Fruit fly (Drosophila melanogaster) whole organism, embryonic: Measurements from ENCODE around the gene CG43799.

Source experiments
- Adf1 ChIP-seq: fragments of 200-800 bp; sonication (Bioruptor generic); IDR thresholded peaks from 2 replicates; pipeline ENCODE4 v1.3.6; 2022; ENCODE audit warnings: missing biosample characterization, missing genetic modification characterization
- Blimp-1 ChIP-seq: fragments of 200-800 bp; sonication (Bioruptor generic); optimal IDR thresholded peaks from 3 replicates; lab custom pipeline; 2018; ENCODE audit warnings: missing biosample characterization, missing genetic modification characterization, mild to moderate bottlenecking, moderate library complexity, missing genetic modification reagents
- CG10267 ChIP-seq: fragments of 200-800 bp; sonication (Bioruptor generic); optimal IDR thresholded peaks from 2 replicates; lab custom pipeline; 2018; ENCODE audit warnings: missing biosample characterization, mild to moderate bottlenecking, missing genetic modification characterization, moderate library complexity
- CG10274 ChIP-seq: fragments of 200-800 bp; sonication (Bioruptor generic); optimal IDR thresholded peaks from 3 replicates; lab custom pipeline; 2017; ENCODE audit warnings: missing biosample characterization, mild to moderate bottlenecking, missing genetic modification characterization
- CG10321 ChIP-seq: fragments of 200-800 bp; sonication (Bioruptor generic); IDR thresholded peaks from 2 replicates; pipeline ENCODE4 v1.3.6; 2022; ENCODE audit warnings: missing biosample characterization, missing genetic modification characterization
- CG10462 ChIP-seq: fragments of 200-800 bp; sonication (Bioruptor generic); optimal IDR thresholded peaks from 2 replicates; lab custom pipeline; 2016; ENCODE audit warnings: missing biosample characterization, missing genetic modification characterization
- CG11398 ChIP-seq: fragments of 200-800 bp; sonication (Bioruptor generic); optimal IDR thresholded peaks from 2 replicates; lab custom pipeline; 2016; ENCODE audit warnings: missing biosample characterization, missing genetic modification characterization
- CG11560 ChIP-seq: fragments of 200-800 bp; sonication (Bioruptor generic); IDR thresholded peaks from 3 replicates; pipeline ENCODE4 v1.3.6; 2022; ENCODE audit warnings: missing biosample characterization, missing genetic modification characterization
- CG11696 ChIP-seq: fragments of 200-800 bp; sonication (Bioruptor generic); IDR thresholded peaks from 2 replicates; pipeline ENCODE4 v1.3.6; 2022; ENCODE audit warnings: missing biosample characterization, missing genetic modification characterization
- CG14667 ChIP-seq: fragments of 200-800 bp; sonication (Bioruptor generic); IDR thresholded peaks from 2 replicates; pipeline ENCODE4 v1.3.6; 2022; ENCODE audit warnings: missing biosample characterization, missing genetic modification characterization
- CG15269 ChIP-seq: fragments of 200-800 bp; sonication (Bioruptor generic); optimal IDR thresholded peaks from 2 replicates; lab custom pipeline; 2018; ENCODE audit warnings: missing biosample characterization, mild to moderate bottlenecking, missing genetic modification characterization, moderate library complexity
- CG17568 ChIP-seq: fragments of 200-800 bp; sonication (Bioruptor generic); optimal IDR thresholded peaks from 2 replicates; lab custom pipeline; 2018; ENCODE audit warnings: missing biosample characterization, mild to moderate bottlenecking, missing genetic modification characterization, moderate library complexity
- CG18011 ChIP-seq: fragments of 200-800 bp; sonication (Bioruptor generic); optimal IDR thresholded peaks from 2 replicates; lab custom pipeline; 2017; ENCODE audit warnings: missing biosample characterization, missing genetic modification characterization, mild to moderate bottlenecking, moderate library complexity, missing genotype
- CG18599 ChIP-seq: fragments of 200-800 bp; sonication (Bioruptor generic); optimal IDR thresholded peaks from 3 replicates; lab custom pipeline; 2017; ENCODE audit warnings: missing biosample characterization, missing genetic modification characterization, mild to moderate bottlenecking, moderate library complexity, missing genetic modification reagents
- CG2116 ChIP-seq: fragments of 200-800 bp; sonication (Bioruptor generic); optimal IDR thresholded peaks from 3 replicates; lab custom pipeline; 2018; ENCODE audit warnings: missing biosample characterization, mild to moderate bottlenecking, missing genetic modification characterization
- CG2120 ChIP-seq: fragments of 200-800 bp; sonication (Bioruptor generic); optimal IDR thresholded peaks from 3 replicates; lab custom pipeline; 2016; ENCODE audit warnings: missing biosample characterization, missing genetic modification characterization
- CG2202 ChIP-seq: fragments of 200-800 bp; sonication (Bioruptor generic); optimal IDR thresholded peaks from 2 replicates; lab custom pipeline; 2018; ENCODE audit warnings: missing biosample characterization, mild to moderate bottlenecking, missing genetic modification characterization
- CG3281 ChIP-seq: fragments of 200-800 bp; sonication (Bioruptor generic); optimal IDR thresholded peaks from 3 replicates; lab custom pipeline; 2017; ENCODE audit warnings: missing biosample characterization, mild to moderate bottlenecking, missing genetic modification characterization
- CG42726 ChIP-seq: fragments of 200-800 bp; sonication (Bioruptor generic); IDR thresholded peaks from 2 replicates; pipeline ENCODE4 v1.3.6; 2022; ENCODE audit warnings: missing biosample characterization, missing genetic modification characterization; ENCODE audit not compliant: partially characterized antibody
- CG4854 ChIP-seq: fragments of 200-800 bp; sonication (Bioruptor generic); optimal IDR thresholded peaks from 2 replicates; lab custom pipeline; 2016; ENCODE audit warnings: missing biosample characterization, missing genetic modification characterization, inconsistent platforms
- CG7745 ChIP-seq: fragments of 200-800 bp; sonication (Bioruptor generic); optimal IDR thresholded peaks from 2 replicates; lab custom pipeline; 2018; ENCODE audit warnings: missing biosample characterization, mild to moderate bottlenecking, missing genetic modification characterization, moderate library complexity
- CG8765 ChIP-seq: fragments of 200-800 bp; sonication (Bioruptor generic); IDR thresholded peaks from 2 replicates; pipeline ENCODE4 v1.3.6; 2022; ENCODE audit warnings: missing biosample characterization, missing genetic modification characterization
- CHES-1-like ChIP-seq: fragments of 200-800 bp; sonication (Bioruptor generic); optimal IDR thresholded peaks from 2 replicates; lab custom pipeline; 2016; ENCODE audit warnings: missing biosample characterization, missing genetic modification characterization
- D19A ChIP-seq: fragments of 200-800 bp; optimal IDR thresholded peaks from 3 replicates; lab custom pipeline; 2019; ENCODE audit warnings: missing biosample characterization, mild to moderate bottlenecking, missing genetic modification characterization, moderate library complexity
- Dip2 ChIP-seq: fragments of 200-800 bp; sonication (Bioruptor generic); IDR thresholded peaks from 2 replicates; pipeline ENCODE4 v1.3.6; 2022; ENCODE audit warnings: missing biosample characterization, missing genetic modification characterization
- Doc3 ChIP-seq: fragments of 200-800 bp; sonication (Bioruptor generic); IDR thresholded peaks from 3 replicates; pipeline ENCODE4 v1.3.6; 2022; ENCODE audit warnings: missing biosample characterization, missing genetic modification characterization; ENCODE audit not compliant: partially characterized antibody
- Dref ChIP-seq: fragments of 200-800 bp; sonication (Bioruptor generic); IDR thresholded peaks from 2 replicates; pipeline ENCODE4 v1.3.6; 2022; ENCODE audit warnings: missing biosample characterization, missing genetic modification characterization
- Ets65A ChIP-seq: fragments of 200-800 bp; sonication (Bioruptor generic); peaks from one replicate; lab custom pipeline; 2016; ENCODE audit warnings: missing biosample characterization, missing genetic modification characterization
- Fer3 ChIP-seq: fragments of 200-800 bp; sonication (Bioruptor generic); optimal IDR thresholded peaks from 2 replicates; lab custom pipeline; 2018; ENCODE audit warnings: missing biosample characterization, mild to moderate bottlenecking, missing genetic modification characterization, moderate library complexity
- HLH54F ChIP-seq: fragments of 200-800 bp; sonication (Bioruptor generic); optimal IDR thresholded peaks from 3 replicates; lab custom pipeline; 2016; ENCODE audit warnings: missing biosample characterization, missing genetic modification characterization
- Hand ChIP-seq: fragments of 200-800 bp; sonication (Bioruptor generic); optimal IDR thresholded peaks from 2 replicates; lab custom pipeline; 2017; ENCODE audit warnings: mild to moderate bottlenecking, missing biosample characterization, missing genetic modification reagents, missing genetic modification characterization
- Hr3 ChIP-seq: fragments of 200-800 bp; sonication (Bioruptor generic); optimal IDR thresholded peaks from 3 replicates; lab custom pipeline; 2016; ENCODE audit warnings: missing biosample characterization, missing genetic modification characterization
- Mrtf ChIP-seq: fragments of 200-800 bp; sonication (Bioruptor generic); IDR thresholded peaks from 3 replicates; pipeline ENCODE4 v1.3.6; 2022; ENCODE audit warnings: missing biosample characterization, missing genetic modification characterization
- NK7.1 ChIP-seq: fragments of 200-800 bp; sonication (Bioruptor generic); optimal IDR thresholded peaks from 3 replicates; lab custom pipeline; 2016; ENCODE audit warnings: missing biosample characterization, missing genetic modification characterization
- Side ChIP-seq: fragments of 200-800 bp; sonication (Bioruptor generic); optimal IDR thresholded peaks from 2 replicates; lab custom pipeline; 2016; ENCODE audit warnings: missing biosample characterization, missing genetic modification characterization
- Sox102F ChIP-seq: fragments of 200-800 bp; sonication (Bioruptor generic); optimal IDR thresholded peaks from 2 replicates; lab custom pipeline; 2018; ENCODE audit warnings: missing biosample characterization, mild to moderate bottlenecking, missing genetic modification characterization, moderate library complexity
- chm ChIP-seq: fragments of 200-800 bp; sonication (Bioruptor generic); IDR thresholded peaks from 2 replicates; pipeline ENCODE4 v1.3.6; 2022; ENCODE audit warnings: missing biosample characterization, missing genetic modification characterization
- disco-r ChIP-seq: fragments of 200-800 bp; sonication (Bioruptor generic); optimal IDR thresholded peaks from 2 replicates; lab custom pipeline; 2016; ENCODE audit warnings: missing biosample characterization, missing genetic modification characterization
- dmrt99B ChIP-seq: fragments of 200-800 bp; sonication (Bioruptor generic); optimal IDR thresholded peaks from 2 replicates; lab custom pipeline; 2018; ENCODE audit warnings: missing biosample characterization, mild to moderate bottlenecking, missing genetic modification characterization, moderate library complexity
- fd96Cb ChIP-seq: fragments of 200-800 bp; sonication (Bioruptor generic); optimal IDR thresholded peaks from 2 replicates; lab custom pipeline; 2018; ENCODE audit warnings: missing biosample characterization, mild to moderate bottlenecking, missing genetic modification characterization, moderate library complexity
- gfzf ChIP-seq: fragments of 200-800 bp; sonication (Bioruptor generic); optimal IDR thresholded peaks from 2 replicates; lab custom pipeline; 2016; ENCODE audit warnings: missing biosample characterization, mild to moderate bottlenecking, missing genetic modification characterization, moderate library complexity
- kni ChIP-seq: fragments of 200-800 bp; sonication (Bioruptor generic); optimal IDR thresholded peaks from 3 replicates; lab custom pipeline; 2017; ENCODE audit warnings: mild to moderate bottlenecking, missing biosample characterization, missing genetic modification reagents, missing genetic modification characterization
- pita ChIP-seq: fragments of 200-800 bp; sonication (Bioruptor generic); optimal IDR thresholded peaks from 2 replicates; lab custom pipeline; 2017; ENCODE audit warnings: missing biosample characterization, mild to moderate bottlenecking, missing genetic modification characterization
- psq ChIP-seq: fragments of 200-800 bp; sonication (Bioruptor generic); optimal IDR thresholded peaks from 2 replicates; lab custom pipeline; 2017; ENCODE audit warnings: missing biosample characterization, missing genetic modification characterization
- pzg ChIP-seq: fragments of 200-800 bp; sonication (Bioruptor generic); optimal IDR thresholded peaks from 3 replicates; lab custom pipeline; 2018; ENCODE audit warnings: missing biosample characterization, mild to moderate bottlenecking, missing genetic modification characterization, moderate library complexity
- rib ChIP-seq: fragments of 200-800 bp; sonication (Bioruptor generic); IDR thresholded peaks from 2 replicates; pipeline ENCODE4 v1.3.6; 2022; ENCODE audit warnings: missing biosample characterization, missing genetic modification characterization
- slou ChIP-seq: fragments of 200-800 bp; sonication (Bioruptor generic); optimal IDR thresholded peaks from 3 replicates; lab custom pipeline; 2016; ENCODE audit warnings: missing biosample characterization, missing genetic modification characterization
- so ChIP-seq: fragments of 200-800 bp; sonication (Bioruptor generic); IDR thresholded peaks from 3 replicates; pipeline ENCODE4 v1.3.6; 2022; ENCODE audit warnings: missing biosample characterization, missing genetic modification characterization
- tgo ChIP-seq: fragments of 200-800 bp; sonication (Bioruptor generic); IDR thresholded peaks from 3 replicates; pipeline ENCODE4 v1.3.6; 2022; ENCODE audit warnings: missing biosample characterization, missing genetic modification characterization
- trem ChIP-seq: fragments of 200-800 bp; optimal IDR thresholded peaks from 3 replicates; lab custom pipeline; 2019; ENCODE audit warnings: missing biosample characterization, mild to moderate bottlenecking, missing genetic modification characterization, moderate library complexity
- vfl ChIP-seq: fragments of 200-800 bp; sonication (Bioruptor generic); optimal IDR thresholded peaks from 2 replicates; lab custom pipeline; 2016; ENCODE audit warnings: missing biosample characterization, missing genetic modification characterization
- zfh1 ChIP-seq: fragments of 200-800 bp; sonication (Bioruptor generic); IDR thresholded peaks from 3 replicates; pipeline ENCODE4 v1.3.6; 2022; ENCODE audit warnings: missing biosample characterization, missing genetic modification characterization

Gene CG43799

DNA sequence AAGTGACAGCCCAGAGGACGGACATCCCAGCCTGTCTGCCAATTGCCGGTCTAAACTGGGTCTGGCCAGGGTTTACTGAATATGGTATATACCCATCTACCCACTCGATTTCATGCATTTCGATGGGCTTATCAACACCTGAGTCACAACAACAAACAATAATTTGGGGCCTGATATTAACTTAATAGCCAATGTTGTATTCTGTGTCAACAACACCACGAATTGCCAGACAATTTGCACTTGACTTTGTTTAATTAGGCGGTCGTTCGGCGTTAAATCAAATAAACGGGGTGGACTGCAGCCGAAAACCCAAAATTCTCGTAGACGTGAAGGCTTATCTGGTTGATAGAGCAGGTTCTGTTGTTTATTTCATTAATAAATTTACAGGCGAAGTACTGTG, 11.8 kb downstream of the CG43799 start:
- TF ChIP-seq disco-r = no peak
- TF ChIP-seq Hr3 (GFP tag; lab: Kevin White, UChicago) = no peak
- no peak for TF ChIP-seq pita (GFP tag; lab: Kevin White, UChicago)
- TF ChIP-seq psq (GFP tag; lab: Kevin White, UChicago) = no peak
- TF ChIP-seq D19A = no peak
- no peak for TF ChIP-seq Sox102F (GFP tag; lab: Kevin White, UChicago)
- no peak for TF ChIP-seq CG11560 (tag; lab: Robert Waterston, UW)
- TF ChIP-seq Ets65A (GFP tag; lab: Kevin White, UChicago) = no peak
- no peak for TF ChIP-seq slou
- peak; percentile 30 for TF ChIP-seq CG2202 (tag; lab: Kevin White, UChicago)
- TF ChIP-seq gfzf = no peak
- peak; percentile 15 for TF ChIP-seq Side (GFP tag; lab: Kevin White, UChicago)
- TF ChIP-seq Hand = no peak
- no peak for TF ChIP-seq fd96Cb (tag; lab: Kevin White, UChicago)
- TF ChIP-seq CG15269 (tag; lab: Kevin White, UChicago) = peak; percentile 45
- no peak for TF ChIP-seq CG17568 (GFP tag; lab: Kevin White, UChicago)
- no peak for TF ChIP-seq CG10274 (GFP tag; lab: Kevin White, UChicago)
- no peak for TF ChIP-seq CG14667 (GFP tag; lab: Robert Waterston, UW)
- no peak for TF ChIP-seq CG10267 (tag; lab: Kevin White, UChicago)
- TF ChIP-seq trem (tag; lab: Kevin White, UChicago) = no peak
- TF ChIP-seq CG11398 (GFP tag; lab: Kevin White, UChicago) = no peak
- TF ChIP-seq so (GFP tag; lab: Robert Waterston, UW) = peak; percentile 29; the same call in 1 of the 3 replicates
- no peak for TF ChIP-seq pzg
- no peak for TF ChIP-seq rib (GFP tag; lab: Robert Waterston, UW)
- no peak for TF ChIP-seq Mrtf (GFP tag; lab: Robert Waterston, UW)
- TF ChIP-seq CG10462 (GFP tag; lab: Kevin White, UChicago) = no peak
- no peak for TF ChIP-seq Doc3 (GFP tag; lab: Robert Waterston, UW)
- TF ChIP-seq CG2116 (GFP tag; lab: Kevin White, UChicago) = no peak
- peak; percentile 37 for TF ChIP-seq NK7.1 (GFP tag; lab: Kevin White, UChicago)
- TF ChIP-seq Blimp-1 = no peak
- no peak for TF ChIP-seq CG11696 (GFP tag; lab: Robert Waterston, UW)
- no peak for TF ChIP-seq vfl (GFP tag; lab: Kevin White, UChicago)
- TF ChIP-seq Dip2 (GFP tag; lab: Robert Waterston, UW) = no peak
- no peak for TF ChIP-seq zfh1
- no peak for TF ChIP-seq dmrt99B (tag; lab: Kevin White, UChicago)
- no peak for TF ChIP-seq tgo (GFP tag; lab: Robert Waterston, UW)
- no peak for TF ChIP-seq CG10321 (GFP tag; lab: Robert Waterston, UW)
- no peak for TF ChIP-seq CG42726 (GFP tag; lab: Robert Waterston, UW)
- no peak for TF ChIP-seq Fer3 (tag; lab: Kevin White, UChicago)
- TF ChIP-seq chm (GFP tag; lab: Robert Waterston, UW) = no peak
- TF ChIP-seq CG2120 (GFP tag; lab: Kevin White, UChicago) = no peak
- TF ChIP-seq CHES-1-like (GFP tag; lab: Kevin White, UChicago) = no peak
- TF ChIP-seq Dref (GFP tag; lab: Robert Waterston, UW) = no peak
- no peak for TF ChIP-seq CG8765
- TF ChIP-seq Adf1 (GFP tag; lab: Robert Waterston, UW) = no peak
- TF ChIP-seq CG7745 (tag; lab: Kevin White, UChicago) = no peak
- TF ChIP-seq CG18011 (GFP tag; lab: Kevin White, UChicago) = no peak
- TF ChIP-seq CG18599 = peak; percentile 55
- TF ChIP-seq HLH54F (GFP tag; lab: Kevin White, UChicago) = no peak
- TF ChIP-seq CG3281 (GFP tag; lab: Kevin White, UChicago) = peak; percentile 60
- TF ChIP-seq CG4854 = peak; percentile 36
- no peak for TF ChIP-seq kni
